Fruit fly (Drosophila melanogaster) whole organism, pupa: ENCODE measurements around the gene Phf7.

Experiments
- CG12605 ChIP-seq: fragments of 200-800 bp; sonication (Bioruptor generic); IDR thresholded peaks from 2 replicates; pipeline ENCODE4 v1.3.6; 2022; ENCODE audit warnings: missing biosample characterization, missing genetic modification characterization
- CG14655 ChIP-seq: fragments of 200-800 bp; sonication (Bioruptor generic); optimal IDR thresholded peaks from 3 replicates; lab custom pipeline; 2017; ENCODE audit warnings: mild to moderate bottlenecking, missing biosample characterization, missing genetic modification reagents, missing genetic modification characterization
- CG17806 ChIP-seq: fragments of 200-800 bp; sonication (Bioruptor generic); optimal IDR thresholded peaks from 2 replicates; lab custom pipeline; 2018; ENCODE audit warnings: missing biosample characterization, mild to moderate bottlenecking, missing genetic modification characterization, moderate library complexity
- CG32121 ChIP-seq: fragments of 200-800 bp; sonication (Bioruptor generic); IDR thresholded peaks from 2 replicates; pipeline ENCODE4 v1.3.6; 2022; ENCODE audit warnings: missing biosample characterization, missing genetic modification characterization
- CG4496 ChIP-seq: fragments of 200-800 bp; sonication (Bioruptor generic); IDR thresholded peaks from 3 replicates; pipeline ENCODE4 v1.3.6; 2022; ENCODE audit warnings: missing biosample characterization, missing genetic modification characterization
- CG8159 ChIP-seq: fragments of 200-800 bp; sonication (Bioruptor generic); optimal IDR thresholded peaks from 3 replicates; lab custom pipeline; 2018; ENCODE audit warnings: missing biosample characterization, mild to moderate bottlenecking, missing genetic modification characterization, moderate library complexity
- CG8301 ChIP-seq: fragments of 200-800 bp; sonication (Bioruptor generic); optimal IDR thresholded peaks from 2 replicates; lab custom pipeline; 2018; ENCODE audit warnings: missing biosample characterization, mild to moderate bottlenecking, missing genetic modification characterization
- CG9948 ChIP-seq: fragments of 200-800 bp; sonication (Bioruptor generic); optimal IDR thresholded peaks from 2 replicates; lab custom pipeline; 2018; ENCODE audit warnings: missing biosample characterization, mild to moderate bottlenecking, missing genetic modification characterization, moderate library complexity
- D1 ChIP-seq: fragments of 200-800 bp; sonication (Bioruptor generic); optimal IDR thresholded peaks from 2 replicates; lab custom pipeline; 2018; ENCODE audit warnings: missing biosample characterization, mild to moderate bottlenecking, missing genetic modification characterization, moderate library complexity
- EcR ChIP-seq: fragments of 200-800 bp; sonication (Bioruptor generic); optimal IDR thresholded peaks from 3 replicates; lab custom pipeline; 2019; ENCODE audit warnings: missing biosample characterization, missing genetic modification characterization, mild to moderate bottlenecking, moderate library complexity, missing genetic modification reagents
- Pif1B ChIP-seq: fragments of 200-800 bp; sonication (Bioruptor generic); optimal IDR thresholded peaks from 3 replicates; lab custom pipeline; 2016; ENCODE audit warnings: missing biosample characterization, missing genetic modification characterization
- Snoo ChIP-seq: fragments of 200-800 bp; sonication (Bioruptor generic); optimal IDR thresholded peaks from 3 replicates; lab custom pipeline; 2017; ENCODE audit warnings: missing biosample characterization, mild to moderate bottlenecking, missing genetic modification characterization, inconsistent platforms
- rn ChIP-seq: fragments of 200-800 bp; sonication (Bioruptor generic); IDR thresholded peaks from 2 replicates; pipeline ENCODE4 v1.3.6; 2022; ENCODE audit warnings: missing biosample characterization, missing genetic modification characterization

dm6 chrX:20169898-20170297, 4.3 kb upstream of the Phf7 start, which contains the start of the genes CG9581 and CG9578:
- TF ChIP-seq D1 (tag; lab: Kevin White, UChicago), result no peak
- TF ChIP-seq CG8301 (tag; lab: Kevin White, UChicago), result no peak
- no peak for TF ChIP-seq CG17806
- no peak for TF ChIP-seq EcR (GFP tag; lab: Kevin White, UChicago)
- TF ChIP-seq rn (GFP tag; lab: Robert Waterston, UW), result no peak
- no peak for TF ChIP-seq CG9948 (tag; lab: Kevin White, UChicago)
- TF ChIP-seq CG12605, result no peak
- no peak for TF ChIP-seq CG8159 (tag; lab: Kevin White, UChicago)
- no peak for TF ChIP-seq CG32121 (GFP tag; lab: Robert Waterston, UW)
- no peak for TF ChIP-seq Snoo (tag; lab: Kevin White, UChicago)
- no peak for TF ChIP-seq CG14655
- no peak for TF ChIP-seq Pif1B (GFP tag; lab: Kevin White, UChicago)
- no peak for TF ChIP-seq CG4496 (GFP tag; lab: Robert Waterston, UW)
